Fruit fly (Drosophila melanogaster): ENCODE data around the gene GatA.
A peak's percentile ranks its signal among the peaks of the same experiment; 100 is the strongest.

GatA gene

DNA sequence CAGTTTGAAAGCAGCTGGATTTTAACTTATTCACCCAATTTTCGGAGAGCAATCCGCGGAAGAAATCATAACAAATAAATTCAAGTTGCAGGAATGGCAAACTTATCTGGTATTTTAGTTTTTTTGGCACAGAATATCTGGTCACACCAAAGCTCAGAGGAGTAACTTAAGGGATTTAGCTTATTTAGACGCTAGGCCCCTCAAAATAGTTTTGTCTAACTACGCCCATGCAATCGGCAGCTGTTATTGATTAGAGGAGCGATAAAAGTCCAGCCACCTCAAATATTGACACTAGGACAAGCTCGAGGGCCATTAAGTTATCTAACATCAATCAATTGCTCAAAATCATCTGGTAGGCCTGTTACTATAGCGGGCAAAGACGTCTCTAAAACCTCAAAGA lies at the start of gene GatA, which contains the start of gene P5cr (continued):
- TF ChIP-seq CG13775 (GFP tag; optimal IDR thresholded peaks at IDR 0.05) (peak; percentile 56), CG18476 (GFP tag; optimal IDR thresholded peaks at IDR 0.05) (peak; percentile 16), klu (GFP tag; IDR thresholded peaks at IDR 0.05) (peak; percentile 58), Awh (GFP tag; IDR thresholded peaks at IDR 0.05) (peak; percentile 51; the same call in 1 of the 2 replicates), zfh2 (GFP tag; optimal IDR thresholded peaks at IDR 0.05) (peak; percentile 95), rib (GFP tag; IDR thresholded peaks at IDR 0.05) (peak; percentile 80), tio (GFP tag; optimal IDR thresholded peaks at IDR 0.05) (no peak), CG43689 (GFP tag; IDR thresholded peaks at IDR 0.05) (no peak; the same call in 1 of the 2 replicates), tin (GFP tag; optimal IDR thresholded peaks at IDR 0.05) (peak; percentile 84), CG1233 (GFP tag; optimal IDR thresholded peaks at IDR 0.05) (peak; percentile 64), CG30020 (tag; optimal IDR thresholded peaks at IDR 0.05) (no peak), CG12299 (tag; optimal IDR thresholded peaks at IDR 0.05) (peak; percentile 58), nerfin-1 (tag; optimal IDR thresholded peaks at IDR 0.05) (peak; percentile 23), Dek (tag; optimal IDR thresholded peaks at IDR 0.05) (peak; percentile 84), CG6813 (GFP tag; optimal IDR thresholded peaks at IDR 0.05) (peak; percentile 76), corto (GFP tag; optimal IDR thresholded peaks at IDR 0.05) (no peak), hkb (optimal IDR thresholded peaks at IDR 0.05) (no peak), hkb (GFP tag; IDR thresholded peaks at IDR 0.05) (peak; percentile 69), CTCF (GFP tag; optimal IDR thresholded peaks at IDR 0.05) (peak; percentile 6), CG10979 (tag; optimal IDR thresholded peaks at IDR 0.05) (peak; percentile 31), chn (GFP tag; optimal IDR thresholded peaks at IDR 0.05) (peak; percentile 84), CG2120 (GFP tag; optimal IDR thresholded peaks at IDR 0.05) (peak; percentile 97), CG31365 (tag; optimal IDR thresholded peaks at IDR 0.05) (peak; percentile 47), tup (GFP tag; optimal IDR thresholded peaks at IDR 0.05) (peak; percentile 64), sima (GFP tag; optimal IDR thresholded peaks at IDR 0.05) (peak; percentile 5), CG16813 (GFP tag; IDR thresholded peaks at IDR 0.05; ENCODE audit: partially characterized antibody) (no peak), CG10274 (GFP tag; optimal IDR thresholded peaks at IDR 0.05) (peak; percentile 19), CG7271 (tag; optimal IDR thresholded peaks at IDR 0.05) (no peak), dysf (GFP tag; IDR thresholded peaks at IDR 0.05) (peak; percentile 91), ftz-f1 (GFP tag; optimal IDR thresholded peaks at IDR 0.05) (peak; percentile 28), exex (tag; optimal IDR thresholded peaks at IDR 0.05) (peak; percentile 75), Oaz (GFP tag; IDR thresholded peaks at IDR 0.05) (peak; percentile 47; the same call in 1 of the 2 replicates), cwo (GFP tag; optimal IDR thresholded peaks at IDR 0.05) (peak; percentile 67), CG8478 (optimal IDR thresholded peaks at IDR 0.05) (no peak), CG8359 (GFP tag; optimal IDR thresholded peaks at IDR 0.05; ENCODE audit: borderline replicate concordance) (no peak), hth (optimal IDR thresholded peaks at IDR 0.05) (no peak), Ets65A (GFP tag) (peak; percentile 97), CG1647 (GFP tag; optimal IDR thresholded peaks at IDR 0.05) (peak; percentile 82), org-1 (GFP tag; optimal IDR thresholded peaks at IDR 0.05) (peak; percentile 34), dimm (GFP tag; IDR thresholded peaks at IDR 0.05) (0 out of 2 replicates have a peak, but pooled peaks have one; percentile 13), knrl (GFP tag; IDR thresholded peaks at IDR 0.05; ENCODE audit: partially characterized antibody) (no peak), Sin3A (optimal IDR thresholded peaks at IDR 0.05) (no peak), tx (GFP tag; optimal IDR thresholded peaks at IDR 0.05) (peak; percentile 91), CG6689 (GFP tag; IDR thresholded peaks at IDR 0.05) (peak; percentile 65), CG14014 (GFP tag; IDR thresholded peaks at IDR 0.05) (peak; percentile 90), zen2 (GFP tag; IDR thresholded peaks at IDR 0.05; ENCODE audit: partially characterized antibody) (no peak), Lim3 (GFP tag; IDR thresholded peaks at IDR 0.05) (no peak), sug (tag; optimal IDR thresholded peaks at IDR 0.05) (peak; percentile 82), wdn (GFP tag; IDR thresholded peaks at IDR 0.05) (peak; percentile 78), CG16779 (GFP tag; IDR thresholded peaks at IDR 0.05) (peak; percentile 93), nmo (GFP tag; optimal IDR thresholded peaks at IDR 0.05) (peak; percentile 40), mam (GFP tag; optimal IDR thresholded peaks at IDR 0.05) (peak; percentile 94), gcm (GFP tag; optimal IDR thresholded peaks at IDR 0.05) (peak; percentile 5)
